Worm (Caenorhabditis elegans) whole organism, mixed stage, embryonic: ENCODE measurements around the gene lurp-1.

Experiments used
- M03D4.4 ChIP-seq: sonication (generic microtip); optimal IDR thresholded peaks from 2 replicates; lab custom pipeline; 2017; ENCODE audit warnings: mild to moderate bottlenecking, missing genetic modification characterization, missing compliant biosample characterization
- bed-3 ChIP-seq: fragments of 200-800 bp; sonication (Bioruptor generic); optimal IDR thresholded peaks from 3 replicates; lab custom pipeline; 2018; ENCODE audit warnings: mild to moderate bottlenecking, missing genetic modification characterization, moderate library complexity, missing compliant biosample characterization
- blmp-1 ChIP-seq: fragments of 150-350 bp; optimal IDR thresholded peaks from 2 replicates; lab custom pipeline; 2014; ENCODE audit warnings: missing biosample characterization, missing genetic modification characterization
- ceh-39 ChIP-seq: fragments of 150-350 bp; optimal IDR thresholded peaks from 2 replicates; lab custom pipeline; 2014; ENCODE audit warnings: missing biosample characterization, missing genetic modification characterization
- ceh-43 ChIP-seq: fragments of 200-800 bp; sonication (Bioruptor generic); optimal IDR thresholded peaks from 2 replicates; lab custom pipeline; 2018; ENCODE audit warnings: mild to moderate bottlenecking, missing genetic modification characterization, moderate library complexity, missing compliant biosample characterization
- ces-1 ChIP-seq: fragments of 150-350 bp; optimal IDR thresholded peaks from 2 replicates; lab custom pipeline; 2014; ENCODE audit warnings: missing biosample characterization, missing genetic modification reagents, missing genetic modification characterization
- cnd-1 ChIP-seq: fragments of 200-800 bp; sonication (Bioruptor generic); optimal IDR thresholded peaks from 2 replicates; lab custom pipeline; 2018; ENCODE audit warnings: mild to moderate bottlenecking, missing genetic modification characterization, missing compliant biosample characterization
- drap-1 ChIP-seq: fragments of 200-800 bp; sonication (Bioruptor generic); optimal IDR thresholded peaks from 3 replicates; lab custom pipeline; 2018; ENCODE audit warnings: mild to moderate bottlenecking, missing genetic modification characterization, missing compliant biosample characterization
- elt-3 ChIP-seq: fragments of 150-350 bp; optimal IDR thresholded peaks from 2 replicates; lab custom pipeline; 2014; ENCODE audit warnings: missing biosample characterization, missing genetic modification characterization
- flh-1 ChIP-seq: fragments of 200-800 bp; sonication (Bioruptor generic); optimal IDR thresholded peaks from 2 replicates; lab custom pipeline; 2018; ENCODE audit warnings: mild to moderate bottlenecking, missing genetic modification characterization, moderate library complexity, missing compliant biosample characterization
- ham-2 ChIP-seq: fragments of 200-800 bp; sonication (Bioruptor generic); optimal IDR thresholded peaks from 2 replicates; lab custom pipeline; 2018; ENCODE audit warnings: mild to moderate bottlenecking, missing genetic modification characterization, missing compliant biosample characterization
- hlh-1 ChIP-seq: fragments of 150-350 bp; optimal IDR thresholded peaks from 2 replicates; lab custom pipeline; 2014; ENCODE audit warnings: missing biosample characterization, missing genetic modification reagents, missing genetic modification characterization
- lin-13 ChIP-seq: fragments of 150-350 bp; optimal IDR thresholded peaks from 2 replicates; lab custom pipeline; 2014; ENCODE audit warnings: missing biosample characterization, missing genetic modification characterization
- lin-32 ChIP-seq: fragments of 200-800 bp; sonication (Bioruptor generic); optimal IDR thresholded peaks from 2 replicates; lab custom pipeline; 2018; ENCODE audit warnings: mild to moderate bottlenecking, missing genetic modification characterization, missing compliant biosample characterization
- lsy-2 ChIP-seq: fragments of 150-350 bp; optimal IDR thresholded peaks from 2 replicates; lab custom pipeline; 2014; ENCODE audit warnings: missing biosample characterization, missing genetic modification characterization
- mab-5 ChIP-seq: fragments of 150-350 bp; optimal IDR thresholded peaks from 2 replicates; lab custom pipeline; 2014; ENCODE audit warnings: missing biosample characterization, missing genetic modification characterization
- mep-1 ChIP-seq: fragments of 150-350 bp; optimal IDR thresholded peaks from 2 replicates; lab custom pipeline; 2017; ENCODE audit warnings: missing biosample characterization, missing genetic modification reagents, missing genetic modification characterization, inconsistent platforms
- mls-2 ChIP-seq: sonication (generic microtip); optimal IDR thresholded peaks from 2 replicates; lab custom pipeline; 2016; ENCODE audit warnings: mild to moderate bottlenecking, missing genetic modification characterization, moderate library complexity, missing compliant biosample characterization
- nhr-12 ChIP-seq: fragments of 150-350 bp; optimal IDR thresholded peaks from 2 replicates; lab custom pipeline; 2014; ENCODE audit warnings: missing biosample characterization, missing genetic modification characterization
- nhr-2 ChIP-seq: fragments of 150-350 bp; optimal IDR thresholded peaks from 2 replicates; lab custom pipeline; 2014; ENCODE audit warnings: missing biosample characterization, missing genetic modification characterization
- nhr-237 ChIP-seq: fragments of 150-350 bp; optimal IDR thresholded peaks from 2 replicates; lab custom pipeline; 2014; ENCODE audit warnings: missing biosample characterization, missing genetic modification characterization
- nhr-76 ChIP-seq: sonication (generic microtip); optimal IDR thresholded peaks from 2 replicates; lab custom pipeline; 2017; ENCODE audit warnings: missing biosample characterization, missing genetic modification characterization
- pha-4 ChIP-seq: fragments of 150-350 bp; optimal IDR thresholded peaks from 2 replicates; lab custom pipeline; 2018; ENCODE audit warnings: missing biosample characterization, missing genetic modification reagents, missing genetic modification characterization
- sem-2 ChIP-seq: fragments of 200-800 bp; sonication (Bioruptor generic); optimal IDR thresholded peaks from 2 replicates; lab custom pipeline; 2018; ENCODE audit warnings: mild to moderate bottlenecking, missing genetic modification characterization, missing compliant biosample characterization
- snpc-4 ChIP-seq: fragments of 150-350 bp; optimal IDR thresholded peaks from 2 replicates; lab custom pipeline; 2014; ENCODE audit warnings: missing biosample characterization, missing genetic modification characterization
- sptf-1 ChIP-seq: sonication (generic microtip); optimal IDR thresholded peaks from 2 replicates; lab custom pipeline; 2017; ENCODE audit warnings: mild to moderate bottlenecking, missing genetic modification characterization, moderate library complexity, missing compliant biosample characterization
- tbx-8 ChIP-seq: fragments of 200-800 bp; sonication (Bioruptor generic); optimal IDR thresholded peaks from 2 replicates; lab custom pipeline; 2018; ENCODE audit warnings: mild to moderate bottlenecking, missing genetic modification characterization, moderate library complexity, missing compliant biosample characterization
- unc-120 ChIP-seq: sonication (generic microtip); optimal IDR thresholded peaks from 2 replicates; lab custom pipeline; 2017; ENCODE audit warnings: missing genetic modification characterization, missing compliant biosample characterization; ENCODE audit not compliant: poor library complexity, severe bottlenecking
- unc-39 ChIP-seq: fragments of 150-350 bp; optimal IDR thresholded peaks from 2 replicates; lab custom pipeline; 2014; ENCODE audit warnings: missing biosample characterization, missing genetic modification characterization
- unc-62 ChIP-seq: fragments of 150-350 bp; optimal IDR thresholded peaks from 2 replicates; lab custom pipeline; 2014; ENCODE audit warnings: missing biosample characterization, missing genetic modification reagents, missing genetic modification characterization
- zip-8 ChIP-seq: fragments of 150-350 bp; optimal IDR thresholded peaks from 2 replicates; lab custom pipeline; 2014; ENCODE audit warnings: missing biosample characterization, missing genetic modification characterization
- ztf-11 ChIP-seq: fragments of 150-350 bp; optimal IDR thresholded peaks from 2 replicates; lab custom pipeline; 2014; ENCODE audit warnings: missing biosample characterization, missing genetic modification characterization

The lurp-1 gene

DNA sequence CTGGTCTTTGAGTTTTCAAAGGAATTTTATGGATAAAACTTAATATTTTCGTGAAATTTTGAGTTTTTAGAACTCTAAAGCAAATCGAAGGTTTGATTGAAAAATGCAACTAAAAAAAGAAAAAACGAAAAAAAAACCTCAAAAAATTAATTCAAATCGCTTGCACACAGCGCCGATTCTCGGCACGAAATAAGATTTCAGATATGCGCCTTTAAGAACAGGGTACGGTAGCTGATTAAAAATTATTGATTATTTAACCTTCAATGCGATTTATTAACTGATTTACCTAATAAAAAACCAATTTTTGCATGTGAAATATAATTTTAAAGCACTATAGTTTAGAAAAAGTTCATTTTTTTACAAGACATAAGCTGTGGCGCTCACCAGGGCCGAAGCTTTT, 27.8 kb upstream of the lurp-1 start:
- TF ChIP-seq lin-32 (GFP tag; lab: Kevin White, UChicago) (no peak), mab-5 (tag; lab: Kevin White, UChicago) (no peak), ham-2 (GFP tag; lab: Kevin White, UChicago) (no peak), zip-8 (no peak), ceh-43 (GFP tag; lab: Kevin White, UChicago) (no peak), sptf-1 (tag; lab: Kevin White, UChicago) (no peak), cnd-1 (tag; lab: Kevin White, UChicago) (no peak), elt-3 (tag; lab: Kevin White, UChicago) (no peak), blmp-1 (no peak)

ce11 chrII:10857077-10857476, 23.6 kb upstream of the lurp-1 start, which contains the start of gene M106.7:
M106.7 (minus strand) TSS chrII:10857177.
- TF ChIP-seq snpc-4 (no peak), nhr-237 (no peak), bed-3 (no peak), mep-1 (no peak), nhr-12 (tag; lab: Kevin White, UChicago) (no peak), sptf-1 (tag; lab: Kevin White, UChicago) (no peak), unc-120 (tag; lab: Kevin White, UChicago) (no peak), drap-1 (no peak), sem-2 (no peak), hlh-1 (tag; lab: Kevin White, UChicago) (no peak), lsy-2 (tag; lab: Kevin White, UChicago) (no peak), ceh-39 (tag; lab: Kevin White, UChicago) (no peak), lin-32 (GFP tag; lab: Kevin White, UChicago) (no peak), unc-39 (tag; lab: Kevin White, UChicago) (no peak)

DNA sequence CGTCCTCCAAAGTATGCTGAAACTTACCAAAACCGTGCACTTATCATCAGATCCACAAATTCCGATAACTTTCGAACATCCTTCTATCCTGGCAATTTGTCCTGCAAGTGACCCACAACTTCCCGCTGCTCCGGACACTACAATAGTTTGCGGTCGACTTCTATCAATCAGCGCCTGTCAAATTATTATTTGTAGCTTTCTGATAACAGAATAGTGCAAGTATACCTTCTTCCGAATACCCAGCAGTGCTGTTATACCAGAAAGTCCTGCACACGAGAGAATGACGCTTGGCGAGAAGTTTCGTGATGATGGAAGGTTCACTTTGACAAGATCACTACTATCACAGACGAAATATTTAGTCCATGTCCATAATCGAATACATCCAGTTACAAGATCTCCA, 21.4 kb upstream of the lurp-1 start:
- TF ChIP-seq zip-8 (no peak), lin-13 (tag; lab: Kevin White, UChicago) (no peak), M03D4.4 (tag; lab: Kevin White, UChicago) (no peak), unc-62 (GFP tag; lab: Kevin White, UChicago) (no peak), ham-2 (GFP tag; lab: Kevin White, UChicago) (no peak), unc-39 (tag; lab: Kevin White, UChicago) (no peak), hlh-1 (tag; lab: Kevin White, UChicago) (no peak), nhr-76 (tag; lab: Kevin White, UChicago) (no peak), tbx-8 (GFP tag; lab: Kevin White, UChicago) (no peak), ces-1 (GFP tag; lab: Kevin White, UChicago) (no peak), nhr-2 (tag; lab: Kevin White, UChicago) (no peak), snpc-4 (no peak), flh-1 (GFP tag; lab: Kevin White, UChicago) (no peak), bed-3 (no peak), mls-2 (tag; lab: Kevin White, UChicago) (no peak), cnd-1 (tag; lab: Kevin White, UChicago) (no peak), ztf-11 (no peak), pha-4 (no peak), sem-2 (no peak)

DNA sequence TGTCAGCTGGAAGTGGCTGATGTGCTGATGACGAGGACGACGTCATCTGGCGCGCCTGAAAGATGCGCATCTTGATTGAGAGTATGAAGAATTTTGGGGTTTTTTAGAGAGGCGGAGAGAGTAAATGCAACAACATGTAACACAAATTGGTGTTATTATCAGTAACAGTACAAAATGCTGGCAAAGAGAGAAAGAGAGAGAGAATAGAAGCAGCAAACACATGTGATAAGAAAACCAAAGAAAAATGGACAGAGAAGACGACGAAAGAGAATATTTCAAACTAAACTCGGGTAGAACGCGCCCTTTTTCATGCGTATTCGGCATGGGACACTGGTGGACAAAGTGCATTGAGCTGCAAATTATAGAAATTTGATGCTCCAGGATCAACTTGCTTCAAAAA, 19.9 kb upstream of the lurp-1 start, which contains the start of gene M106.3:
TSS of gene M106.3 (minus strand) at position 70 of the 400 bp plus-strand sequence.
- no peak for TF ChIP-seq ces-1 (GFP tag; lab: Kevin White, UChicago)
- no peak for TF ChIP-seq mab-5 (tag; lab: Kevin White, UChicago)
- TF ChIP-seq cnd-1 (tag; lab: Kevin White, UChicago): no peak
- TF ChIP-seq lin-13 (tag; lab: Kevin White, UChicago): no peak
- no peak for TF ChIP-seq zip-8
- no peak for TF ChIP-seq elt-3 (tag; lab: Kevin White, UChicago)
- no peak for TF ChIP-seq nhr-2 (tag; lab: Kevin White, UChicago)
- no peak for TF ChIP-seq nhr-237
- TF ChIP-seq sem-2: no peak
- no peak for TF ChIP-seq nhr-12 (tag; lab: Kevin White, UChicago)

ce11 chrII:10861305-10861704, 19.4 kb upstream of the lurp-1 start:
- no peak for TF ChIP-seq lin-32 (GFP tag; lab: Kevin White, UChicago)
- no peak for TF ChIP-seq sptf-1 (tag; lab: Kevin White, UChicago)
- TF ChIP-seq, all 35 proteins: peak for 0
